Fruit fly (Drosophila melanogaster) Kc167 (cell line): ENCODE data around the gene ck.

Experiments
- Myc ChIP-seq: fragments of >200 bp; optimal IDR thresholded peaks from 2 replicates; lab custom pipeline; 2017; ENCODE audit warnings: missing external identifiers
- Sin3A ChIP-seq: fragments of >200 bp; optimal IDR thresholded peaks from 2 replicates; lab custom pipeline; 2018; ENCODE audit warnings: missing external identifiers
- h ChIP-seq: fragments of >200 bp; optimal IDR thresholded peaks from 3 replicates; lab custom pipeline; 2018; ENCODE audit warnings: missing external identifiers
- insv ChIP-seq: fragments of >200 bp; optimal IDR thresholded peaks from 3 replicates; lab custom pipeline; 2018; ENCODE audit warnings: missing external identifiers
- psq ChIP-seq: fragments of >200 bp; optimal IDR thresholded peaks from 2 replicates; lab custom pipeline; 2017; ENCODE audit warnings: missing external identifiers
- ttk ChIP-seq: sonication (Bioruptor generic); optimal IDR thresholded peaks from 2 replicates; lab custom pipeline; 2017; ENCODE audit warnings: missing external identifiers

The ck gene

DNA sequence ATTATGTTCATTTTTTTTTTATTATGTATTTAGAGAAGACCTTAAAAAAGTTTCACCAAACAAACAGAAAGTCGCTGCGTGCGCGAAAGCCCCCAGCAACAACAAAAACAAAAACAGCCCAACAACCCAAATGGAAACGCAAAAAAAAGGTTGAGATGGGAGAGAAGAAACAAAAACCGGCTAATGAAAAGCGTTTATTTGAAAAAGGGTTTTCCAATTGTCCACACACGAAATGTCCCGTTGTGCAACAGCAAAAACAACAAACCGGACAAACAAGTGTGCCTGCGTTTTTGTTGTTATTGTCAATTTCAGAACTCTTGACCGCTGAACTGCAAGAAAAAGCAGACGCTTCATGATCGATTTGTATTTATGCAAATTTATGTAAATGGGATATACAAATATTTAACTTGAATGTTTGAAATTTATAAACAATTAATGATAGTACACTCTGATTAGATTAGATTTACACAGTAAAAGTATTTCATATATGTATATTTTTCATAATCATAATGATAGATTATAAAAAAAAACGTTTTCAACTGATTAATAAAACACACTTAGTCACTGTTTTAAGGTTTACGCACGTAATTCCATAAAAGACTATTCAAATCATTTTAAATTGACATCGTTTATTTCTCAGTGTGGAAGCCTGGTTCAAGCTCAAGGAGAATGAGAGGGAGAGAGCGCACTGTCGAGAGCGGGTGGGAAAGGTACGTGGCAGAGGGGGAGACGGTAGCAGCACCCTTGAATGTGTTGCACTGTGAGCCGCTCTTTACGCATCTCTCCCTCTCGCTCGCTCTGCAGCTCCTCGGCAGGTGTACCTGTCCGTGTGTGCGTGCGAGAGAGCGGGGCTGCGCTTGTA is 1.1 kb downstream of the ck start:
- TF ChIP-seq ttk (lab: Kevin White, UChicago) (no peak), insv (lab: Kevin White, UChicago) (no peak), h (lab: Kevin White, UChicago) (no peak), Myc (lab: Kevin White, UChicago) (no peak), psq (lab: Kevin White, UChicago) (no peak), Sin3A (lab: Kevin White, UChicago) (no peak)

DNA sequence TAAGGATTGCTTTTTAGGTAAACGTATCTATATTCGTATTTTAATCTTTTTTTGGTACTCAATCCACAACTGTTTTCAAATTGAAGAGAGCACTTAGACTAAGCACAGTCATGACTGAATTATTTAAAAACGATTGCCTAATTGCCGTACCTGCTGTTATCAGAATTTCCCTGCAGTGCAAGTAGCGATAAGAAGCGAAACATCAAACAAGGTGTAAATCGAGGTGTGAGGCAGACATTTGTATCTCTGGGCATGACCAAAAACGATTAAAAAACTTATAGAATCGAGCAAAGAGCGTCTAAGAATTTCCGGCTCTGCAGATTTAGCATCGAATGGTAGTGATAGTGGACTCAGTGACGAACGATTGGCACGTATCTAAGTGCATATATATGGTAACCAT is 2.6 kb downstream of the ck start:
- TF ChIP-seq ttk (lab: Kevin White, UChicago) (no peak), Myc (lab: Kevin White, UChicago) (no peak), psq (lab: Kevin White, UChicago) (no peak), h (lab: Kevin White, UChicago) (no peak), insv (lab: Kevin White, UChicago) (no peak), Sin3A (lab: Kevin White, UChicago) (no peak)

DNA sequence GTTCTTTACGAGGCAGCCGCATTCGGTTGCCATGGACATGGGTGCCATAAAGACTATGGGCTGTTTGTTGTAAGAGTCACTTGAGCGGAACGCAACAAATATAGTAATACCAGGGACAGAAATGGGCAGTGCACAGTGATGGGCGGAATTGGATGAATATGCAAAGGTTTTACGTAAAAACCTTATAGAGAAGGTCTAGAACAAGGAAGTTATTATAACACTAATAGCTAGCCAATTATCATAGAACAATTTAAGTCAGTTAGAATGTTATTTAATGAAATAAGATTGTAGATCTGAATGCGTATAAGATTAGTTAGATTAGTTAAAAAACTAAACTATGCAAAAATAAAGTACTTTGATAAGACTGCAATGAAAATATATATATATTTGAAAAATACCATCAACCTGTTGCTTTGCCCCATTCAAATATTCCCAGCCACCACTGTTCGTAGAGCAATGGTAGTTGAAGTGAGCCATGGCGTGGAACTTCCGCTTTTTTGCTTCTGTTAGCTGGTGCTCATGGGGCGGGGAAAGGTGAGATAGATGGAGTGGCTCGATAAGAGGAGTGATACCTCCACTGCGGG is 4.8 kb downstream of the ck start:
- TF ChIP-seq Sin3A (lab: Kevin White, UChicago) (no peak), h (lab: Kevin White, UChicago) (no peak), psq (lab: Kevin White, UChicago) (no peak), insv (lab: Kevin White, UChicago) (no peak), ttk (lab: Kevin White, UChicago) (no peak), Myc (lab: Kevin White, UChicago) (no peak)

DNA sequence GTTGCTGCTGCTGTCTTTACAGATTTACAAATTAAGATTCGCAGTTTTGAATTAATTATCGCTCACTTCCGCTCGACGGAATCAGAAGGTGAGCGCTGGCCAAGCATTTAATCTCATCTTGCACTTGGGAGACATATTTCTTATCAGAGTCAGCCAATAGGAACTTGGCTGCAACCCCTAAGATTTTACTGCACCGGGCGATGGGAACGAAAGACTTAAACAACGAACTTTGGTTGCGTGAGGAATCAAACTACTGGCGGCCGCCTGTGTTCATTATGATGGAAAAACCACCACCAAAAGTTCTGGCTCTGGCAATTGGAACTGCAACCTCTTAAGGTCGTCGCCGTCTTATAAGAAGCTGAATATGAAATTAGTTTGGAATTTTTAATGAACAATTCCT is 13.9 kb downstream of the ck start:
- TF ChIP-seq insv (lab: Kevin White, UChicago) (no peak), psq (lab: Kevin White, UChicago) (no peak), Myc (lab: Kevin White, UChicago) (no peak), ttk (lab: Kevin White, UChicago) (no peak), h (lab: Kevin White, UChicago) (no peak), Sin3A (lab: Kevin White, UChicago) (no peak)

DNA sequence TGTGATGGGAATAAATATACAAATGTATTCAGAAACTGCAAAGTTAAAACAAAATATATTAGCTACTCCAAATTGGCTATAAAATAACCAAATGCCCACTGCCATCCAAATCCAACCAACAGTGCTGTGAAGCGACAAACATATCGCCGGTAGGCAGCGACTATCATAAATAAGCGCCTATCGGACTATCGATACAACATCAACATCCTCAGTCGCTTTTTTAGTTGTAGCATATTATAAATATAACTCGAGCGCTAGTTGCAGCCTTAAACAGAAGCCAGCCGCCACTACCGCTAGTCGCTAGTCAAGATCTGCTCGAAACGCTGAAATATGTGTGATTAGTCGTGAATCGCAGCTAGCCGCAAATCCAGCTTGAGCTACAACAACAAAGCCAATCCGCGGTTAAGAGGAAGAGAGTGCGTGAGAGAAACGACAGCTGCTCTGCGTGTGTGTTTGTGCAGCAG is 18.3 kb downstream of the ck start:
- no peak for TF ChIP-seq insv (lab: Kevin White, UChicago)
- no peak for TF ChIP-seq Sin3A (lab: Kevin White, UChicago)
- TF ChIP-seq Myc (lab: Kevin White, UChicago): no peak
- no peak for TF ChIP-seq ttk (lab: Kevin White, UChicago)
- TF ChIP-seq psq (lab: Kevin White, UChicago): no peak
- TF ChIP-seq h (lab: Kevin White, UChicago): no peak

DNA sequence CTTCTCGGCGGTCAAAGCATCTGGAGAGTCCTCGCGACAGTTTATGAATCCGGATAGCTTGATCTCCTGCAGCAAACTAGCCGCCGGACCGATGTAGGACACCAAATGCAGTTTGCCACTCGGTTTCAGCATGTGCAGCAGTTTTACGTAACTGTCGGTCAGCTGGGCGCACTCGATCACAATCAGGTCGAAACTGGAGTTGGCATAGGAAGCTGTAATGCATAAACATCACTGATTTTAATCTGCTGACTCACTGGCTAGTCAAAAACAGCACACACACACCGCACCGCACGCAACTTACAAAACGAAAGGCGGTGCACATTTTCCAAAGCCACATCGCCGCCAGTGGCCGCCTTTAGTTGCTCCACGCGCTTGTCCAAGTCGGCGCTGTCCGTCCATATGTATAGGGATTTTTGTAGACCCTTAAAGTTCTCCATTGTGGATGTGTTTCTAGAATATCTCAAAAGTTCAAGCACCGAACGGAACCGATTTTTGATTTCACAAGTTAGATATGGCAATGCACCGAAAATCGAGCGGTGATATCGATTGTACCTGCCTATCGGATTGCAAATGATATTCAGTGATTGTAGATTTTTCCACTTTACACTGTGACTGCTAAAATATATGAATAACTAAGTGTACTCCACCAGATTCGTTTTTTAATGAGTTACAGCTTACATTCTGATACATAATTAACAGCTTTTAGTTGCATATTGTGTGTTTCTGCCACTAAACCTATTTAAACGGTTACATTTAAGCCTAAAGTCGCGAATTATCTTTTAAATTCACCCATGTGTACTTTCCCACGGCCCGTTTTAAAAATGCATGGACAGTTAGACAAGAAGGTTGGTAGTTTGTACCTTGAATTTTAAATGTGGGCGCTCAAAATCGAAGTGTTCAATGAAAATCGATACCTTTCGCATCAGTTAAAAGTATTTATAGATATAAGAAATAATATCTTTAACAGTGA is 19.0 kb downstream of the ck start, which contains the start of gene CIAPIN1:
Gene CIAPIN1 (minus strand): TSS at position 523 of the 970 bp plus-strand sequence.
- TF ChIP-seq ttk (lab: Kevin White, UChicago) (no peak), insv (lab: Kevin White, UChicago) (no peak), Myc (lab: Kevin White, UChicago) (no peak), Sin3A (lab: Kevin White, UChicago) (no peak), psq (lab: Kevin White, UChicago) (no peak), h (lab: Kevin White, UChicago) (no peak)

DNA sequence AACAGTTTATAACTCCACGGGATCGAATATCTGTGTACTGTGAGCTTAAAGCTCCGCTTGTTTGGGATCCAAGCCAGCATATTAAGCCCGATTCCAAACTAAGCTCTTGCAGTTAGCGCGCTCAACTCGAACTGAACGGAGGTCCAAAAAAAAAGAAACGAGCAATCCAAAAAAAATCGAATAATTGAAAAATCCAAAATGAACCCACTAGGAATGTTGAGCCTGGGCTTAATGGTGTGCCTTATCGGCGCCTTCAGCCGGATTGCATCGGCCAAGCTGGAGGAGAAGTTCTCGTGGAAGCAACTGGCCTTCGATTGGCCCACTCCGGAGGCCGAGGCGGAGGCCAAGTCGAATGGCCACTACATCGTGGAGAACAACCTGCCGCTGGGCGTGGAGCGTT is 22.3 kb downstream of the ck start, which contains the start of gene yellow-c:
Gene yellow-c (plus strand): TSS at position 29 of the 400 bp plus-strand sequence.
- TF ChIP-seq Myc (lab: Kevin White, UChicago) (no peak), psq (lab: Kevin White, UChicago) (no peak), Sin3A (lab: Kevin White, UChicago) (no peak), ttk (lab: Kevin White, UChicago) (no peak), insv (lab: Kevin White, UChicago) (no peak), h (lab: Kevin White, UChicago) (no peak)

DNA sequence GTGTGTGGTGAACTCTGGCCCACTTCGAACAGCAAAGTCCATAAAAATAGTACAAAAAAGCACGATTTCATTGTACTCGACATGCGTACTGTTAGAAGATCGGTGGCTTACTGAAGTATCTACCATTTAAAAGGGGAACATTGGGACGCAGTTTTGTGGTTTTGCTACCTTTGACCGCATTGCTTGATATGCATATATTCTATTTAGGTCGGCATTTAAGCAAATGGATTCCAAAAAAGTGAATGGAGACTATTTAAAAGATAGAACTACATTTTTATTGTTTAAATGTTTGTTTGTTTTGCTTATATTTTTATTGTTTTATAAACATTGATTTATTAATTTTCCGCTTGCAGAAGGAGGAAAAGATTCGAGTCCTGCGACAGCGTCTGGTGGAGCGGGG is 26.0 kb downstream of the ck start, which contains the start of gene CG31832:
Gene CG31832 (minus strand): TSS at position 101 of the 400 bp plus-strand sequence.
- TF ChIP-seq Myc (lab: Kevin White, UChicago): no peak
- TF ChIP-seq h (lab: Kevin White, UChicago): no peak
- TF ChIP-seq ttk (lab: Kevin White, UChicago): no peak
- TF ChIP-seq insv (lab: Kevin White, UChicago): no peak
- no peak for TF ChIP-seq Sin3A (lab: Kevin White, UChicago)
- TF ChIP-seq psq (lab: Kevin White, UChicago): no peak

DNA sequence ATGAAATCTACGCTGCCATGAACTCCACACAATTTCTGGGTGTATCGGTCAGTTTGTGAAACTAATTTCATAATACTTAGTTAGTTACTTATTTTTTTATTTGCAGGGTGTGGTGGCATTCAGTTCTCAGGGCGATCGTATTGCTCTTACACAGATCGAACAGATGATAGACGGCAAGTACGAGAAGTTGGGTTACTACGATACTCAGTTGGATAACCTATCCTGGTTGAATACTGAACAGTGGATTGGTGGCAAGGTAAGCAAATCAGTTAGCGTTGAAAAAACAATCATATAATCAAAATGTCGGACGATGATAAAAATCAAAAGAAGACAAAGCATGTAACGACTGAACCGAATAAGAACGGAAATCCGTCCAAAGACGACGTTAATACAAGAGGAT is 31.1 kb downstream of the ck start, which contains the start of gene CG33310:
Gene CG33310 (plus strand): TSS at position 301 of the 400 bp plus-strand sequence.
- no peak for TF ChIP-seq ttk (lab: Kevin White, UChicago)
- no peak for TF ChIP-seq insv (lab: Kevin White, UChicago)
- no peak for TF ChIP-seq h (lab: Kevin White, UChicago)
- no peak for TF ChIP-seq psq (lab: Kevin White, UChicago)
- TF ChIP-seq Sin3A (lab: Kevin White, UChicago): no peak
- TF ChIP-seq Myc (lab: Kevin White, UChicago): no peak

DNA sequence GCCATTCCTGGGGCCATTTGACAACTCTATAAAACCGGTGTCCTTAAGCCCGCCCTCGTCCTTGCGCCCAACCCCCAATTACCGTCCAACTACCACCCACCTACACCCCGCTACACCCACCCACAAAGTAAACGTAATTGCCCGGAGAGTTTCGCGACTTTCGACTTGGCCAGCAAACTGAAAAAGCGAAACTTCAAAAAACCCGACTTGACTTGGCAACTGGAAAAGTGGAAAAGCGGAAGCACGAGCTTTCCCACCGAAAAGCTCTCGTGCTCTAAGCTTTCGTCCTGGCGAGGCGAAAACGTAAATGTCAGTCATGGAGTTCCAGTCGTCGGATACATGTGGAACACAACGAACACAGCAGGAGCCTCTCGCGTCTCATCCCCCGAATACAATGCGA is 41.6 kb downstream of the ck start, which contains the start of gene GABA-B-R1:
Gene GABA-B-R1 (plus strand): TSS at position 301 of the 400 bp plus-strand sequence.
- TF ChIP-seq Sin3A (lab: Kevin White, UChicago) (no peak), Myc (lab: Kevin White, UChicago) (no peak), h (lab: Kevin White, UChicago) (no peak), insv (lab: Kevin White, UChicago) (no peak), ttk (lab: Kevin White, UChicago) (no peak), psq (lab: Kevin White, UChicago) (no peak)
